Fruit fly (Drosophila melanogaster) whole organism, embryonic: ENCODE results near the gene CG4455.
A peak's percentile ranks its signal among the peaks of the same experiment; 100 is the strongest.

Experiments used
- Atf6 ChIP-seq: fragments of 200-800 bp; sonication (Bioruptor generic); IDR thresholded peaks from 2 replicates; pipeline ENCODE4 v1.3.6; 2022; ENCODE audit warnings: missing biosample characterization, missing genetic modification characterization
- CG10979 ChIP-seq: fragments of 200-800 bp; sonication (Bioruptor generic); optimal IDR thresholded peaks from 2 replicates; lab custom pipeline; 2018; ENCODE audit warnings: missing biosample characterization, mild to moderate bottlenecking, missing genetic modification characterization, moderate library complexity
- CG11247 ChIP-seq: fragments of 200-800 bp; sonication (Bioruptor generic); IDR thresholded peaks from 2 replicates; pipeline ENCODE4 v1.3.6; 2022; ENCODE audit warnings: missing biosample characterization, missing genetic modification characterization
- CG11456 ChIP-seq: fragments of 200-800 bp; sonication (Bioruptor generic); IDR thresholded peaks from 3 replicates; pipeline ENCODE4 v1.3.6; 2022; ENCODE audit warnings: missing biosample characterization, missing genetic modification characterization
- CG12236 ChIP-seq: fragments of 200-800 bp; sonication (Bioruptor generic); optimal IDR thresholded peaks from 2 replicates; lab custom pipeline; 2016; ENCODE audit warnings: missing biosample characterization, missing genetic modification characterization
- CG12299 ChIP-seq: fragments of 200-800 bp; sonication (Bioruptor generic); optimal IDR thresholded peaks from 2 replicates; lab custom pipeline; 2018; ENCODE audit warnings: missing biosample characterization, mild to moderate bottlenecking, missing genetic modification characterization
- CG12769 ChIP-seq: fragments of 200-800 bp; sonication (Bioruptor generic); optimal IDR thresholded peaks from 2 replicates; lab custom pipeline; 2019; ENCODE audit warnings: missing biosample characterization, mild to moderate bottlenecking, missing genetic modification characterization, moderate library complexity
- CG13424 ChIP-seq: fragments of 200-800 bp; sonication (Bioruptor generic); optimal IDR thresholded peaks from 2 replicates; lab custom pipeline; 2019; ENCODE audit warnings: missing biosample characterization, mild to moderate bottlenecking, missing genetic modification characterization, moderate library complexity
- CG14710 ChIP-seq: fragments of 200-800 bp; sonication (Bioruptor generic); optimal IDR thresholded peaks from 3 replicates; lab custom pipeline; 2019; ENCODE audit warnings: missing biosample characterization, mild to moderate bottlenecking, missing genetic modification characterization, moderate library complexity
- CG2129 ChIP-seq: fragments of 200-800 bp; sonication (Bioruptor generic); IDR thresholded peaks from 2 replicates; pipeline ENCODE4 v1.3.6; 2022; ENCODE audit warnings: missing biosample characterization, missing genetic modification characterization; ENCODE audit not compliant: partially characterized antibody
- CG30403 ChIP-seq: fragments of 200-800 bp; sonication (Bioruptor generic); optimal IDR thresholded peaks from 3 replicates; lab custom pipeline; 2016; ENCODE audit warnings: missing biosample characterization, missing genetic modification characterization
- CG3407 ChIP-seq: fragments of 200-800 bp; sonication (Bioruptor generic); optimal IDR thresholded peaks from 2 replicates; lab custom pipeline; 2018; ENCODE audit warnings: missing biosample characterization, mild to moderate bottlenecking, missing genetic modification characterization
- CG4707 ChIP-seq: fragments of 200-800 bp; sonication (Bioruptor generic); optimal IDR thresholded peaks from 2 replicates; lab custom pipeline; 2018; ENCODE audit warnings: missing biosample characterization, mild to moderate bottlenecking, missing genetic modification characterization, moderate library complexity
- CG7372 ChIP-seq: fragments of 200-800 bp; sonication (Bioruptor generic); IDR thresholded peaks from 2 replicates; pipeline ENCODE4 v1.3.6; 2022; ENCODE audit warnings: missing biosample characterization, missing genetic modification characterization
- CG7556 ChIP-seq: fragments of 200-800 bp; sonication (Bioruptor generic); optimal IDR thresholded peaks from 2 replicates; lab custom pipeline; 2017; ENCODE audit warnings: missing biosample characterization, mild to moderate bottlenecking, missing genetic modification characterization
- CG9817 ChIP-seq: fragments of 200-800 bp; sonication (Bioruptor generic); optimal IDR thresholded peaks from 2 replicates; lab custom pipeline; 2018; ENCODE audit warnings: missing biosample characterization, mild to moderate bottlenecking, missing genetic modification characterization, moderate library complexity
- D19A ChIP-seq: fragments of 200-800 bp; optimal IDR thresholded peaks from 3 replicates; lab custom pipeline; 2019; ENCODE audit warnings: missing biosample characterization, mild to moderate bottlenecking, missing genetic modification characterization, moderate library complexity
- Dip2 ChIP-seq: fragments of 200-800 bp; sonication (Bioruptor generic); IDR thresholded peaks from 2 replicates; pipeline ENCODE4 v1.3.6; 2022; ENCODE audit warnings: missing biosample characterization, missing genetic modification characterization
- Dip3 ChIP-seq: fragments of 200-800 bp; sonication (Bioruptor generic); optimal IDR thresholded peaks from 3 replicates; lab custom pipeline; 2016; ENCODE audit warnings: missing biosample characterization, missing genetic modification characterization
- Doc3 ChIP-seq: fragments of 200-800 bp; sonication (Bioruptor generic); IDR thresholded peaks from 3 replicates; pipeline ENCODE4 v1.3.6; 2022; ENCODE audit warnings: missing biosample characterization, missing genetic modification characterization; ENCODE audit not compliant: partially characterized antibody
- E2f1 ChIP-seq: fragments of 200-800 bp; sonication (Bioruptor generic); IDR thresholded peaks from 2 replicates; pipeline ENCODE4 v1.3.6; 2022; ENCODE audit warnings: missing biosample characterization, missing genetic modification characterization
- Ets97D ChIP-seq: fragments of 200-800 bp; sonication (Bioruptor generic); optimal IDR thresholded peaks from 3 replicates; lab custom pipeline; 2016; ENCODE audit warnings: missing biosample characterization, missing genetic modification characterization
- H15 ChIP-seq: fragments of 200-800 bp; sonication (Bioruptor generic); IDR thresholded peaks from 3 replicates; pipeline ENCODE4 v1.3.6; 2022; ENCODE audit warnings: missing biosample characterization, missing genetic modification characterization
- Hr3 ChIP-seq: fragments of 200-800 bp; sonication (Bioruptor generic); optimal IDR thresholded peaks from 3 replicates; lab custom pipeline; 2016; ENCODE audit warnings: missing biosample characterization, missing genetic modification characterization
- Lpt ChIP-seq: fragments of >200 bp; optimal IDR thresholded peaks from 2 replicates; lab custom pipeline; 2018; ENCODE audit warnings: missing biosample characterization, missing genetic modification characterization
- Max ChIP-seq: fragments of 200-800 bp; sonication (Bioruptor generic); optimal IDR thresholded peaks from 2 replicates; lab custom pipeline; 2016; ENCODE audit warnings: missing biosample characterization, mild to moderate bottlenecking, missing genetic modification characterization
- Ptx1 ChIP-seq: fragments of 200-800 bp; sonication (Bioruptor generic); IDR thresholded peaks from 2 replicates; pipeline ENCODE4 v1.3.6; 2022; ENCODE audit warnings: missing biosample characterization, missing genetic modification characterization
- Rx ChIP-seq: fragments of 200-800 bp; sonication (Bioruptor generic); IDR thresholded peaks from 2 replicates; pipeline ENCODE4 v1.3.6; 2022; ENCODE audit warnings: missing biosample characterization, missing genetic modification characterization
- Sry-δ ChIP-seq: fragments of 200-800 bp; sonication (Bioruptor generic); optimal IDR thresholded peaks from 2 replicates; lab custom pipeline; 2016; ENCODE audit warnings: missing biosample characterization, missing genetic modification characterization
- Trl ChIP-seq, 3 experiments: fragments of >200 bp in 2 of 3; fragments of 200-800 bp in 1 of 3; sonication (Bioruptor generic) in 1 of 3; optimal IDR thresholded peaks; 2 replicates in 1 of 3; 3 replicates in 2 of 3; lab custom pipeline; 2016 to 2017; ENCODE audit warnings: missing biosample characterization in 1 of 3, missing genetic modification characterization in 1 of 3
- Vsx1 ChIP-seq: fragments of 200-800 bp; sonication (Bioruptor generic); optimal IDR thresholded peaks from 2 replicates; lab custom pipeline; 2017; ENCODE audit warnings: missing biosample characterization, mild to moderate bottlenecking, missing genetic modification characterization, missing genetic modification reagents
- croc ChIP-seq: fragments of 200-800 bp; sonication (Bioruptor generic); conservative IDR thresholded peaks from 3 replicates; pipeline ENCODE4 v1.3.6; 2022; ENCODE audit warnings: missing biosample characterization, missing genetic modification characterization
- esg ChIP-seq: fragments of 200-800 bp; sonication (Bioruptor generic); conservative IDR thresholded peaks from 2 replicates; pipeline ENCODE4 v1.3.6; 2022; ENCODE audit warnings: missing biosample characterization, missing genetic modification characterization
- fd64A ChIP-seq: fragments of 200-800 bp; sonication (Bioruptor generic); optimal IDR thresholded peaks from 3 replicates; lab custom pipeline; 2018; ENCODE audit warnings: missing biosample characterization, mild to moderate bottlenecking, missing genetic modification characterization
- fd96Cb ChIP-seq: fragments of 200-800 bp; sonication (Bioruptor generic); optimal IDR thresholded peaks from 2 replicates; lab custom pipeline; 2018; ENCODE audit warnings: missing biosample characterization, mild to moderate bottlenecking, missing genetic modification characterization, moderate library complexity
- grn ChIP-seq: fragments of 200-800 bp; sonication (Bioruptor generic); optimal IDR thresholded peaks from 3 replicates; lab custom pipeline; 2017; ENCODE audit warnings: missing biosample characterization, missing genetic modification characterization
- inv ChIP-seq: fragments of 200-800 bp; sonication (Bioruptor generic); IDR thresholded peaks from 2 replicates; pipeline ENCODE4 v1.3.6; 2022; ENCODE audit warnings: missing biosample characterization, missing genetic modification characterization; ENCODE audit not compliant: partially characterized antibody
- kah ChIP-seq: fragments of 200-800 bp; sonication (Bioruptor generic); optimal IDR thresholded peaks from 2 replicates; lab custom pipeline; 2018; ENCODE audit warnings: missing biosample characterization, mild to moderate bottlenecking, missing genetic modification characterization
- onecut ChIP-seq: fragments of 200-800 bp; sonication (Bioruptor generic); IDR thresholded peaks from 2 replicates; pipeline ENCODE4 v1.3.6; 2022; ENCODE audit warnings: missing biosample characterization, missing genetic modification characterization
- prd ChIP-seq, 3 experiments: fragments of >200 bp in 2 of 3; fragments of 200-800 bp in 1 of 3; sonication (Bioruptor generic) in 1 of 3; optimal IDR thresholded peaks in 2 of 3; IDR thresholded peaks in 1 of 3; 2 replicates in 2 of 3; 3 replicates in 1 of 3; pipeline versions ENCODE4 v1.3.6 to Lab custom; 2017 to 2022; ENCODE audit warnings: missing biosample characterization in 1 of 3, missing genetic modification characterization in 1 of 3
- sc ChIP-seq, 3 experiments: fragments of >200 bp in 2 of 3; fragments of 200-800 bp in 1 of 3; sonication (Bioruptor generic) in 1 of 3; optimal IDR thresholded peaks; 2 replicates in 2 of 3; 3 replicates in 1 of 3; lab custom pipeline; 2017; ENCODE audit warnings: mild to moderate bottlenecking in 1 of 3, missing biosample characterization in 1 of 3, missing genetic modification characterization in 1 of 3, missing genetic modification reagents in 1 of 3
- sd ChIP-seq: fragments of 200-800 bp; sonication (Bioruptor generic); optimal IDR thresholded peaks from 3 replicates; lab custom pipeline; 2018; ENCODE audit warnings: missing biosample characterization, mild to moderate bottlenecking, missing genetic modification characterization, moderate library complexity
- slou ChIP-seq: fragments of 200-800 bp; sonication (Bioruptor generic); optimal IDR thresholded peaks from 3 replicates; lab custom pipeline; 2016; ENCODE audit warnings: missing biosample characterization, missing genetic modification characterization
- slp2 ChIP-seq: fragments of 200-800 bp; sonication (Bioruptor generic); optimal IDR thresholded peaks from 2 replicates; lab custom pipeline; 2016; ENCODE audit warnings: missing biosample characterization, missing genetic modification characterization
- ssp ChIP-seq: fragments of 200-800 bp; sonication (Bioruptor generic); IDR thresholded peaks from 2 replicates; pipeline ENCODE4 v1.3.6; 2022; ENCODE audit warnings: missing biosample characterization, missing genetic modification characterization
- tll ChIP-seq, 2 experiments: fragments of 200-800 bp in 1 of 2; fragments of >200 bp in 1 of 2; sonication (Bioruptor generic) in 1 of 2; optimal IDR thresholded peaks; 2 replicates each; lab custom pipeline; 2017 to 2019; ENCODE audit warnings: missing biosample characterization in 2 of 2, missing genetic modification characterization in 2 of 2, mild to moderate bottlenecking in 1 of 2, moderate library complexity in 1 of 2
- zfh2 ChIP-seq: fragments of 200-800 bp; sonication (Bioruptor generic); optimal IDR thresholded peaks from 2 replicates; lab custom pipeline; 2016; ENCODE audit warnings: missing biosample characterization, missing genetic modification characterization

The CG4455 gene

DNA sequence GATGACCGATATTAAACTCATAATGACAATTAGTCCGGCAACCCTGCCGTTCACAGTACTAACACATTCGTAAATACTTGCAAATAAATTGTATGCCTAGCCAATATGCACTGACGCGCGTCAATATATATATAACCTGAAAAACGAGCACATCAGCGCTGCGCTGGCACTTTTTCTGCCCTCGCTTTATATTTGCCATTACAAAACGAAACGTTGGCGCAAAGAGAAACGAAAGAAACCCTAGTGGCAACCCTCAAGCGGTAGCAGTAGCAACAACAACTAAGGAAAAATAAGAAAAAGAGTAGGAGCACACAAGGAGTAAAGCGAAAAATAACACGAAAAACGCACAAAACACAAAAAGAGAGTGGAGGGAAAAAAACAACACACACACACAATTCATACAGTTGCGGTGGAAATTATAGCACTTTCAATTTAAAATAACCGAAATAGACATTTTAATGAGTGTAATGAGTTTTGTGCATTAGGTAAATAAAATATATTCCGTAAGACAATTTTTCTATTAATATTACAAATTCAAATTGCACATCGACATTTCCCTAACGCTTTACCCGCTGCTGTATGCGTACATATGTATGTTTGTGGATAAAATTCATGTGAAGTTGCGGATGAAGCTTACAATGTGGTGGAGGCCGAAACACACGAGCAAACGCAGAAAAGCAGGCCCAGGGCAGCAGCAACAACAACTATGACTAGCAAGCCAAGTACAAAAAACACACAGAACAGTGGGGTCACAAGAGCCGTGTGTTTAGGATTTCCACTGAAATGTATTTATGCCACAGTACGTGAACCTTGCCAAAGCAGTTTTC, 1.8 kb upstream of the CG4455 start (continued):
- TF ChIP-seq croc = peak; percentile 98
- peak; percentile 100 for TF ChIP-seq CG13424 (tag; lab: Kevin White, UChicago)
- TF ChIP-seq CG14710 = peak; percentile 98
- TF ChIP-seq CG12769 (tag; lab: Kevin White, UChicago) = peak; percentile 100
- TF ChIP-seq CG11247 (GFP tag; lab: Robert Waterston, UW) = peak; percentile 98
- peak in 1 of 2 experiments; percentile 66 for TF ChIP-seq tll (GFP tag; optimal IDR thresholded peaks at IDR 0.05; lab: Kevin White, UChicago)
- peak; percentile 99 for TF ChIP-seq fd96Cb (tag; lab: Kevin White, UChicago)
- TF ChIP-seq D19A (tag; lab: Kevin White, UChicago) = peak; percentile 98
- peak in 1 of 2 experiments; percentile 40 for TF ChIP-seq Trl (optimal IDR thresholded peaks at IDR 0.05; lab: Kevin White, UChicago)
- peak; percentile 98 for TF ChIP-seq Trl (GFP tag; optimal IDR thresholded peaks at IDR 0.05; lab: Kevin White, UChicago)
- TF ChIP-seq slp2 = peak; percentile 98
- TF ChIP-seq Dip2 (GFP tag; lab: Robert Waterston, UW) = peak; percentile 74
- peak; percentile 97 for TF ChIP-seq CG4707 (GFP tag; lab: Kevin White, UChicago)
- TF ChIP-seq E2f1 = peak; percentile 99
- no peak for TF ChIP-seq Doc3
- TF ChIP-seq CG12299 (tag; lab: Kevin White, UChicago) = peak; percentile 99
- peak; percentile 98 for TF ChIP-seq CG3407 (GFP tag; lab: Kevin White, UChicago)
- TF ChIP-seq CG7372 (GFP tag; lab: Robert Waterston, UW) = peak; percentile 99
- TF ChIP-seq Ets97D = peak; percentile 94
- peak; percentile 97 for TF ChIP-seq sd (tag; lab: Kevin White, UChicago)
- peak; percentile 98 for TF ChIP-seq Hr3 (GFP tag; lab: Kevin White, UChicago)
- peak; percentile 98 for TF ChIP-seq Ptx1 (GFP tag; lab: Robert Waterston, UW)
- TF ChIP-seq Atf6 (GFP tag; lab: Robert Waterston, UW) = peak; percentile 99
- TF ChIP-seq prd (optimal IDR thresholded peaks at IDR 0.05; lab: Kevin White, UChicago) = no peak
- TF ChIP-seq prd (GFP tag; IDR thresholded peaks at IDR 0.05; lab: Robert Waterston, UW) = peak; percentile 99
- peak; percentile 99 for TF ChIP-seq CG30403 (GFP tag; lab: Kevin White, UChicago)
- no peak for TF ChIP-seq CG2129 (GFP tag; lab: Robert Waterston, UW)
- TF ChIP-seq Rx (GFP tag; lab: Robert Waterston, UW) = peak; percentile 98
- peak; percentile 99 for TF ChIP-seq esg (GFP tag; lab: Robert Waterston, UW)
- peak; percentile 96 for TF ChIP-seq zfh2 (GFP tag; lab: Kevin White, UChicago)
- TF ChIP-seq ssp (GFP tag; lab: Robert Waterston, UW) = peak; percentile 93
- TF ChIP-seq kah (GFP tag; lab: Kevin White, UChicago) = peak; percentile 97
- TF ChIP-seq Vsx1 (GFP tag; lab: Kevin White, UChicago) = peak; percentile 98
- TF ChIP-seq Lpt (GFP tag; lab: Kevin White, UChicago) = no peak
- TF ChIP-seq CG11456 = peak; percentile 98
- peak; percentile 98 for TF ChIP-seq Dip3 (GFP tag; lab: Kevin White, UChicago)
- no peak for TF ChIP-seq sc (optimal IDR thresholded peaks at IDR 0.05; lab: Kevin White, UChicago)
- TF ChIP-seq sc (GFP tag; optimal IDR thresholded peaks at IDR 0.05; lab: Kevin White, UChicago) = peak; percentile 98
- TF ChIP-seq slou (GFP tag; lab: Kevin White, UChicago) = peak; percentile 97
- no peak for TF ChIP-seq inv
- peak; percentile 99 for TF ChIP-seq Max (GFP tag; lab: Kevin White, UChicago)
- peak; percentile 98 for TF ChIP-seq fd64A
- TF ChIP-seq CG7556 = peak; percentile 99
- peak; percentile 94 for TF ChIP-seq CG12236 (GFP tag; lab: Kevin White, UChicago)
- TF ChIP-seq H15 (GFP tag; lab: Robert Waterston, UW) = peak; percentile 98
- TF ChIP-seq Sry-δ = peak; percentile 67
- TF ChIP-seq grn (GFP tag; lab: Kevin White, UChicago) = peak; percentile 88
- TF ChIP-seq onecut = peak; percentile 98
- peak; percentile 99 for TF ChIP-seq CG10979 (tag; lab: Kevin White, UChicago)
- peak; percentile 99 for TF ChIP-seq CG9817
